Worm (Caenorhabditis elegans): Measurements from ENCODE around the gene str-181.

str-181 gene

ce11 chrV:12718622-12719021 lies at the start of gene str-181:
Gene str-181, minus strand, starts transcription at chrV:12718722.
- TF ChIP-seq zip-8 (tag; optimal IDR thresholded peaks at IDR 0.05) = no peak

ce11 chrV:12763291-12763995 lies 44.9 kb upstream of the str-181 start, which contains the start of the genes abcf-1 and scc-3:
Gene abcf-1, minus strand, starts transcription at chrV:12763375.
Gene scc-3, plus strand, starts transcription at chrV:12763945.
- TF ChIP-seq M03D4.4 (tag; optimal IDR thresholded peaks at IDR 0.05) (no peak), lsy-2 (tag; optimal IDR thresholded peaks at IDR 0.05) (peak; percentile 93), ham-2 (GFP tag; optimal IDR thresholded peaks at IDR 0.05) (no peak), sptf-1 (tag; optimal IDR thresholded peaks at IDR 0.05) (no peak), cnd-1 (tag; optimal IDR thresholded peaks at IDR 0.05) (no peak), nhr-12 (tag; optimal IDR thresholded peaks at IDR 0.05) (no peak), tbx-8 (GFP tag; optimal IDR thresholded peaks at IDR 0.05) (no peak), unc-62 (GFP tag; optimal IDR thresholded peaks at IDR 0.05) (no peak)

ce11 chrV:12760913-12761312 lies 42.4 kb upstream of the str-181 start, which contains the start of gene F18E2.15:
Gene F18E2.15, minus strand, starts transcription at chrV:12761013.
- TF ChIP-seq tbx-8 (GFP tag; optimal IDR thresholded peaks at IDR 0.05) (no peak), lsy-2 (tag; optimal IDR thresholded peaks at IDR 0.05) (no peak), elt-3 (tag; optimal IDR thresholded peaks at IDR 0.05) (no peak), nhr-237 (tag; optimal IDR thresholded peaks at IDR 0.05) (no peak), bed-3 (GFP tag; optimal IDR thresholded peaks at IDR 0.05) (no peak), unc-62 (GFP tag; optimal IDR thresholded peaks at IDR 0.05) (no peak), elt-1 (tag; optimal IDR thresholded peaks at IDR 0.05; ENCODE audit: borderline replicate concordance, insufficient read depth) (no peak), ztf-11 (tag; optimal IDR thresholded peaks at IDR 0.05) (no peak), flh-1 (GFP tag; optimal IDR thresholded peaks at IDR 0.05) (no peak), ceh-43 (GFP tag; optimal IDR thresholded peaks at IDR 0.05) (no peak), ceh-83 (GFP tag; optimal IDR thresholded peaks at IDR 0.05) (no peak), hlh-1 (tag; optimal IDR thresholded peaks at IDR 0.05) (no peak), mep-1 (tag; optimal IDR thresholded peaks at IDR 0.05) (no peak), nhr-28 (tag; optimal IDR thresholded peaks at IDR 0.05) (no peak), M03D4.4 (tag; optimal IDR thresholded peaks at IDR 0.05) (no peak), ceh-39 (tag; optimal IDR thresholded peaks at IDR 0.05) (no peak)

- TF ChIP-seq mep-1 (tag; optimal IDR thresholded peaks at IDR 0.05) (no peak), ztf-11 (tag; optimal IDR thresholded peaks at IDR 0.05) (no peak), lin-32 (GFP tag; optimal IDR thresholded peaks at IDR 0.05) (no peak), ces-1 (GFP tag; optimal IDR thresholded peaks at IDR 0.05) (no peak), ceh-83 (GFP tag; optimal IDR thresholded peaks at IDR 0.05) (no peak), nhr-76 (tag; optimal IDR thresholded peaks at IDR 0.05) (no peak)
Measured at ce11 chrV:12759660-12760059, 41.1 kb upstream of the str-181 start, which contains the start of gene papl-1. Gene papl-1, minus strand, starts transcription at chrV:12759760.

- no peak for TF ChIP-seq mep-1 (tag; optimal IDR thresholded peaks at IDR 0.05)
- TF ChIP-seq hlh-1 (tag; optimal IDR thresholded peaks at IDR 0.05) = no peak
- TF ChIP-seq blmp-1 (tag; optimal IDR thresholded peaks at IDR 0.05) = no peak
- no peak for TF ChIP-seq nhr-237 (tag; optimal IDR thresholded peaks at IDR 0.05)
- no peak for TF ChIP-seq snpc-4 (tag; optimal IDR thresholded peaks at IDR 0.05)
- TF ChIP-seq zip-8 (tag; optimal IDR thresholded peaks at IDR 0.05) = no peak
- TF ChIP-seq flh-1 (GFP tag; optimal IDR thresholded peaks at IDR 0.05) = no peak
- TF ChIP-seq sptf-1 (tag; optimal IDR thresholded peaks at IDR 0.05) = no peak
- TF ChIP-seq mab-5 (tag; optimal IDR thresholded peaks at IDR 0.05) = no peak
Measured at ce11 chrV:12754839-12755238, 36.3 kb upstream of the str-181 start, which contains the start of gene gpa-13. Gene gpa-13, minus strand, starts transcription at chrV:12754939.

DNA sequence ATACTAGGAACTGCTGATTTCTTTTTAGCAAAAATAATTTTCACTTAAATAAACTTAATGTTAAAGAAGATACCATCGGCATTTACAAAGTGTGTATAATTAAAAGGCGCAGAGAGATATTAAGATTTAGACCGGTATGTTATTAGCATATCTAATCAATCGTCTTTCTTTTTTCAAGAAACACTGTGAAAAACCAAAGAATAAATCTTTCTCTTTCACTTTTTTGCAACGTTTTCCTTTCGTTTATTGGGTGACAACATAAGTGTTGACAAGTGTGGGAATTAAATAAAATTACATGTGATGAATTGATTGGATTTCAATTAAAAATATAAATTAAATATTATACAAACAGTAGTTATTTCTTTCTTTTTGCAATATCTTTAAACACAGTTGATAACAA lies 33.9 kb upstream of the str-181 start, which contains the start of gene C15C8.8:
Gene C15C8.8, minus strand, starts transcription at position 101 of the 400 bp plus-strand sequence.
- TF ChIP-seq ceh-43 (GFP tag; optimal IDR thresholded peaks at IDR 0.05) (no peak), lin-32 (GFP tag; optimal IDR thresholded peaks at IDR 0.05) (no peak), M03D4.4 (tag; optimal IDR thresholded peaks at IDR 0.05) (no peak), hlh-1 (tag; optimal IDR thresholded peaks at IDR 0.05) (no peak), mep-1 (tag; optimal IDR thresholded peaks at IDR 0.05) (no peak), ham-2 (GFP tag; optimal IDR thresholded peaks at IDR 0.05) (no peak)
